Worm (Caenorhabditis elegans): ENCODE measurements around the gene C29F4.3.
"Not testable (repeated sequence)": the region's sequence is repeated elsewhere in the genome, so short reads cannot be mapped to it uniquely, and the experiment has no call there.

- TF ChIP-seq W03F9.2, him-1, dao-5 (tag; optimal IDR thresholded peaks at IDR 0.05): not testable (repeated sequence)
These were observed 29.9 kb upstream of the C29F4.3 start, which contains the start of gene C05C12.1 for ce11 chrIV:11253689-11254088.
